Fruit fly (Drosophila melanogaster) whole organism, embryonic: ENCODE results near the gene CG10834.
A peak's percentile ranks its signal among the peaks of the same experiment; 100 is the strongest.

Experiments used
- Abd-B ChIP-seq: fragments of 200-800 bp; sonication (Bioruptor generic); optimal IDR thresholded peaks from 2 replicates; lab custom pipeline; 2018; ENCODE audit warnings: missing biosample characterization, mild to moderate bottlenecking, missing genetic modification characterization, moderate library complexity
- BEAF-32 ChIP-seq: fragments of 200-800 bp; sonication (Bioruptor generic); optimal IDR thresholded peaks from 3 replicates; lab custom pipeline; 2017; ENCODE audit warnings: missing biosample characterization, missing genetic modification characterization, mild to moderate bottlenecking, moderate library complexity, missing genetic modification reagents
- Bdp1 ChIP-seq: fragments of 200-800 bp; sonication (Bioruptor generic); optimal IDR thresholded peaks from 3 replicates; lab custom pipeline; 2016; ENCODE audit warnings: missing biosample characterization, missing genetic modification characterization
- CG10209 ChIP-seq: fragments of 200-800 bp; sonication (Bioruptor generic); optimal IDR thresholded peaks from 3 replicates; lab custom pipeline; 2017; ENCODE audit warnings: missing biosample characterization, mild to moderate bottlenecking, missing genetic modification characterization, missing genetic modification reagents
- CG11247 ChIP-seq: fragments of 200-800 bp; sonication (Bioruptor generic); IDR thresholded peaks from 2 replicates; pipeline ENCODE4 v1.3.6; 2022; ENCODE audit warnings: missing biosample characterization, missing genetic modification characterization
- CG11723 ChIP-seq: fragments of 200-800 bp; sonication (Bioruptor generic); optimal IDR thresholded peaks from 2 replicates; lab custom pipeline; 2017; ENCODE audit warnings: missing biosample characterization, mild to moderate bottlenecking, missing genetic modification characterization
- CG14441 ChIP-seq: fragments of 200-800 bp; sonication (Bioruptor generic); IDR thresholded peaks from 2 replicates; pipeline ENCODE4 v1.3.6; 2022; ENCODE audit warnings: missing biosample characterization, missing genetic modification characterization
- CG14860 ChIP-seq: fragments of 200-800 bp; sonication (Bioruptor generic); IDR thresholded peaks from 3 replicates; pipeline ENCODE4 v1.3.6; 2022; ENCODE audit warnings: missing biosample characterization, missing genetic modification characterization; ENCODE audit not compliant: partially characterized antibody
- CG14965 ChIP-seq: fragments of 200-800 bp; sonication (Bioruptor generic); optimal IDR thresholded peaks from 2 replicates; lab custom pipeline; 2016; ENCODE audit warnings: missing biosample characterization, missing genetic modification characterization, borderline replicate concordance
- CG15601 ChIP-seq: fragments of 200-800 bp; sonication (Bioruptor generic); optimal IDR thresholded peaks from 3 replicates; lab custom pipeline; 2019; ENCODE audit warnings: missing biosample characterization, mild to moderate bottlenecking, missing genetic modification characterization, moderate library complexity
- CG1603 ChIP-seq: fragments of 200-800 bp; sonication (Bioruptor generic); optimal IDR thresholded peaks from 2 replicates; lab custom pipeline; 2019; ENCODE audit warnings: missing biosample characterization, mild to moderate bottlenecking, missing genetic modification characterization, moderate library complexity
- CG16813 ChIP-seq: fragments of 200-800 bp; sonication (Bioruptor generic); IDR thresholded peaks from 3 replicates; pipeline ENCODE4 v1.3.6; 2022; ENCODE audit warnings: missing biosample characterization, missing genetic modification characterization; ENCODE audit not compliant: partially characterized antibody
- CG17802 ChIP-seq: fragments of 200-800 bp; sonication (Bioruptor generic); optimal IDR thresholded peaks from 2 replicates; lab custom pipeline; 2018; ENCODE audit warnings: missing biosample characterization, mild to moderate bottlenecking, missing genetic modification characterization, moderate library complexity
- CG2116 ChIP-seq: fragments of 200-800 bp; sonication (Bioruptor generic); optimal IDR thresholded peaks from 3 replicates; lab custom pipeline; 2018; ENCODE audit warnings: missing biosample characterization, mild to moderate bottlenecking, missing genetic modification characterization
- CG30020 ChIP-seq: fragments of 200-800 bp; optimal IDR thresholded peaks from 2 replicates; lab custom pipeline; 2019; ENCODE audit warnings: missing biosample characterization, mild to moderate bottlenecking, missing genetic modification characterization, moderate library complexity
- CG31365 ChIP-seq: fragments of 200-800 bp; sonication (Bioruptor generic); optimal IDR thresholded peaks from 2 replicates; lab custom pipeline; 2018; ENCODE audit warnings: missing biosample characterization, mild to moderate bottlenecking, missing genetic modification characterization
- CG34224 ChIP-seq: fragments of 200-800 bp; sonication (Bioruptor generic); IDR thresholded peaks from 3 replicates; pipeline ENCODE4 v1.3.6; 2022; ENCODE audit warnings: missing biosample characterization, missing genetic modification characterization; ENCODE audit not compliant: partially characterized antibody
- CG42726 ChIP-seq: fragments of 200-800 bp; sonication (Bioruptor generic); IDR thresholded peaks from 2 replicates; pipeline ENCODE4 v1.3.6; 2022; ENCODE audit warnings: missing biosample characterization, missing genetic modification characterization; ENCODE audit not compliant: partially characterized antibody
- CG8290 ChIP-seq, 3 experiments: fragments of 200-800 bp; sonication (Bioruptor generic); optimal IDR thresholded peaks; 2 replicates each; lab custom pipeline; 2016 to 2019; ENCODE audit warnings: missing biosample characterization in 3 of 3, missing genetic modification characterization in 3 of 3, mild to moderate bottlenecking in 2 of 3, moderate library complexity in 1 of 3
- CoRest ChIP-seq: fragments of 200-800 bp; sonication (Bioruptor generic); optimal IDR thresholded peaks from 3 replicates; lab custom pipeline; 2018; ENCODE audit warnings: missing biosample characterization, mild to moderate bottlenecking, missing genetic modification characterization, moderate library complexity
- Dad ChIP-seq: fragments of 200-800 bp; sonication (Bioruptor generic); optimal IDR thresholded peaks from 3 replicates; lab custom pipeline; 2016; ENCODE audit warnings: missing biosample characterization, missing genetic modification characterization
- Doc3 ChIP-seq: fragments of 200-800 bp; sonication (Bioruptor generic); IDR thresholded peaks from 3 replicates; pipeline ENCODE4 v1.3.6; 2022; ENCODE audit warnings: missing biosample characterization, missing genetic modification characterization; ENCODE audit not compliant: partially characterized antibody
- Ets97D ChIP-seq: fragments of 200-800 bp; sonication (Bioruptor generic); optimal IDR thresholded peaks from 3 replicates; lab custom pipeline; 2016; ENCODE audit warnings: missing biosample characterization, missing genetic modification characterization
- HLH3B ChIP-seq: fragments of 200-800 bp; sonication (Bioruptor generic); IDR thresholded peaks from 2 replicates; pipeline ENCODE4 v1.3.6; 2022; ENCODE audit warnings: missing biosample characterization, missing genetic modification characterization
- Hsf ChIP-seq: fragments of 200-800 bp; sonication (Bioruptor generic); optimal IDR thresholded peaks from 3 replicates; lab custom pipeline; 2016; ENCODE audit warnings: missing biosample characterization, missing genetic modification characterization
- Jarid2 ChIP-seq: fragments of 200-800 bp; sonication (Bioruptor generic); optimal IDR thresholded peaks from 3 replicates; lab custom pipeline; 2017; ENCODE audit warnings: mild to moderate bottlenecking, missing biosample characterization, missing genetic modification reagents, missing genetic modification characterization
- MTF-1 ChIP-seq: fragments of 200-800 bp; sonication (Bioruptor generic); optimal IDR thresholded peaks from 2 replicates; lab custom pipeline; 2018; ENCODE audit warnings: missing biosample characterization, mild to moderate bottlenecking, missing genetic modification characterization, borderline replicate concordance
- Mrtf ChIP-seq: fragments of 200-800 bp; sonication (Bioruptor generic); IDR thresholded peaks from 3 replicates; pipeline ENCODE4 v1.3.6; 2022; ENCODE audit warnings: missing biosample characterization, missing genetic modification characterization
- NFAT ChIP-seq: fragments of 200-800 bp; sonication (Bioruptor generic); IDR thresholded peaks from 2 replicates; pipeline ENCODE4 v1.3.6; 2022; ENCODE audit warnings: missing biosample characterization, missing genetic modification characterization
- Neu2 ChIP-seq: fragments of 200-800 bp; sonication (Bioruptor generic); optimal IDR thresholded peaks from 3 replicates; lab custom pipeline; 2016; ENCODE audit warnings: missing biosample characterization, missing genetic modification characterization, borderline replicate concordance
- Scr ChIP-seq: fragments of 200-800 bp; sonication (Bioruptor generic); IDR thresholded peaks from 2 replicates; pipeline ENCODE4 v1.3.6; 2022; ENCODE audit warnings: missing biosample characterization, missing genetic modification characterization; ENCODE audit not compliant: partially characterized antibody
- Sry-δ ChIP-seq: fragments of 200-800 bp; sonication (Bioruptor generic); optimal IDR thresholded peaks from 2 replicates; lab custom pipeline; 2016; ENCODE audit warnings: missing biosample characterization, missing genetic modification characterization
- amos ChIP-seq: fragments of 200-800 bp; sonication (Bioruptor generic); IDR thresholded peaks from 2 replicates; pipeline ENCODE4 v1.3.6; 2022; ENCODE audit warnings: missing biosample characterization, missing genetic modification characterization; ENCODE audit not compliant: partially characterized antibody
- bbx ChIP-seq: fragments of 200-800 bp; sonication (Bioruptor generic); IDR thresholded peaks from 2 replicates; pipeline ENCODE4 v1.3.6; 2022; ENCODE audit warnings: missing biosample characterization, missing genetic modification characterization; ENCODE audit not compliant: partially characterized antibody
- chif ChIP-seq, 2 experiments: fragments of 200-800 bp; sonication (Bioruptor generic); optimal IDR thresholded peaks; 3 replicates each; lab custom pipeline; 2016; ENCODE audit warnings: missing biosample characterization in 2 of 2, missing genetic modification characterization in 2 of 2
- chinmo ChIP-seq: fragments of 200-800 bp; sonication (Bioruptor generic); IDR thresholded peaks from 4 replicates; pipeline ENCODE4 v1.3.6; 2022; ENCODE audit warnings: missing biosample characterization, missing genetic modification characterization; ENCODE audit not compliant: partially characterized antibody
- eve ChIP-seq, 2 experiments: fragments of >200 bp; optimal IDR thresholded peaks; 2 replicates each; lab custom pipeline; 2017; ENCODE audit warnings: missing biosample characterization in 2 of 2, missing genetic modification characterization in 2 of 2
- gem ChIP-seq: fragments of 200-800 bp; sonication (Bioruptor generic); optimal IDR thresholded peaks from 2 replicates; lab custom pipeline; 2019; ENCODE audit warnings: missing biosample characterization, mild to moderate bottlenecking, missing genetic modification characterization, moderate library complexity
- hbn ChIP-seq: fragments of 200-800 bp; sonication (Bioruptor generic); IDR thresholded peaks from 2 replicates; pipeline ENCODE4 v1.3.6; 2022; ENCODE audit warnings: missing biosample characterization, missing genetic modification characterization; ENCODE audit not compliant: partially characterized antibody
- lov ChIP-seq, 2 experiments: fragments of 200-800 bp in 1 of 2; fragments of >200 bp in 1 of 2; sonication (Bioruptor generic) in 1 of 2; IDR thresholded peaks in 1 of 2; optimal IDR thresholded peaks in 1 of 2; 2 replicates in 1 of 2; 3 replicates in 1 of 2; pipeline versions ENCODE4 v1.3.6 to Lab custom; 2017 to 2022; ENCODE audit warnings: missing biosample characterization in 1 of 2, missing genetic modification characterization in 1 of 2
- nerfin-2 ChIP-seq: fragments of 200-800 bp; sonication (Bioruptor generic); IDR thresholded peaks from 2 replicates; pipeline ENCODE4 v1.3.6; 2022; ENCODE audit warnings: missing biosample characterization, missing genetic modification characterization; ENCODE audit not compliant: partially characterized antibody
- otp ChIP-seq: fragments of 200-800 bp; sonication (Bioruptor generic); IDR thresholded peaks from 3 replicates; pipeline ENCODE4, ENCODE4 v1.3.6; 2022; ENCODE audit warnings: missing biosample characterization, missing genetic modification characterization
- pzg ChIP-seq: fragments of 200-800 bp; sonication (Bioruptor generic); optimal IDR thresholded peaks from 3 replicates; lab custom pipeline; 2018; ENCODE audit warnings: missing biosample characterization, mild to moderate bottlenecking, missing genetic modification characterization, moderate library complexity
- row ChIP-seq: fragments of 200-800 bp; sonication (Bioruptor generic); IDR thresholded peaks from 3 replicates; pipeline ENCODE4 v1.3.6; 2022; ENCODE audit warnings: missing biosample characterization, missing genetic modification characterization
- seq ChIP-seq: fragments of 200-800 bp; sonication (Bioruptor generic); IDR thresholded peaks from 2 replicates; pipeline ENCODE4 v1.3.6; 2022; ENCODE audit warnings: missing biosample characterization, missing genetic modification characterization
- trem ChIP-seq: fragments of 200-800 bp; optimal IDR thresholded peaks from 3 replicates; lab custom pipeline; 2019; ENCODE audit warnings: missing biosample characterization, mild to moderate bottlenecking, missing genetic modification characterization, moderate library complexity

CG10834 gene

DNA sequence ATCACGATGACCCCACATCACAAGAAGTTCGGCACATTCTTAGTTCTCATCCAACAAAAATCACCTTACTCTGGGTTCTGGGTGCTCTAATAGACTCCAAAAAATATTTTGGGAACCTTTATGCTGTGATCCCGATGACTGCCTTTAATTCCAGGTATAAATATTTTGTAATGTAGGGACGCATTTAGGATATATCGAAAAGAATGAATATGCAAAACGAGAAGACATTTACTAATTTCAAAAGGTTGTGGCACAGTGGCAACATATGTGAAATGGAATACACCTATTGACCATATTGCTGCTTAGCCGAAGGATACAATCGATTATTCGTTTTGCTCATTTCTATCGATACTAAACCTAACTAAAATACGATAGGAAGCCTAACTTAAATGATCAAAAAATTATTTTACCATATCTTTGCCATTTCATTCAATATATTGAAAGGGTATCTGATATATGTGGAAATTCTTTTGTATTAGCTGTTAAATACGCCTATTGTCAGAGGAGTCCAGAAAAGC lies 13.8 kb upstream of the CG10834 start, which contains the start of gene CG3651:
TSS of gene CG3651 (plus strand) at position 468 of the 518 bp plus-strand sequence.
- TF ChIP-seq CG16813 (peak; percentile 66; the same call in 2 of the 3 replicates), CG14860 (GFP tag; lab: Robert Waterston, UW) (peak; percentile 21; the same call in 1 of the 3 replicates), nerfin-2 (0 out of 2 replicates have a peak, but pooled peaks have one; percentile 29), Mrtf (GFP tag; lab: Robert Waterston, UW) (no peak), Ets97D (GFP tag; lab: Kevin White, UChicago) (peak; percentile 32), BEAF-32 (GFP tag; lab: Kevin White, UChicago) (peak; percentile 63), CG14441 (GFP tag; lab: Robert Waterston, UW) (no peak), amos (GFP tag; lab: Robert Waterston, UW) (peak; percentile 68), CG2116 (GFP tag; lab: Kevin White, UChicago) (peak; percentile 92), Bdp1 (no peak), Neu2 (GFP tag; lab: Kevin White, UChicago) (peak; percentile 17), otp (GFP tag; lab: Robert Waterston, UW) (no peak), pzg (GFP tag; lab: Kevin White, UChicago) (peak; percentile 10), trem (peak; percentile 5), chif (GFP tag; optimal IDR thresholded peaks at IDR 0.05; lab: Kevin White, UChicago) (no peak), CG42726 (no peak), CG34224 (GFP tag; lab: Robert Waterston, UW) (peak; percentile 47; the same call in 1 of the 3 replicates), gem (tag; lab: Kevin White, UChicago) (peak; percentile 15), CG11247 (GFP tag; lab: Robert Waterston, UW) (no peak), row (GFP tag; lab: Robert Waterston, UW) (peak; percentile 69; the same call in 2 of the 3 replicates), Doc3 (0 out of 3 replicates have a peak, but pooled peaks have one; percentile 36), CG17802 (peak; percentile 69), NFAT (no peak), hbn (GFP tag; lab: Robert Waterston, UW) (peak; percentile 36), Dad (GFP tag; lab: Kevin White, UChicago) (no peak), Abd-B (no peak), Hsf (GFP tag; lab: Kevin White, UChicago) (peak; percentile 13), HLH3B (no peak), chinmo (GFP tag; lab: Robert Waterston, UW) (no peak), eve (GFP tag; optimal IDR thresholded peaks at IDR 0.05; lab: Kevin White, UChicago) (peak in 1 of 2 experiments; percentile 27), Scr (GFP tag; lab: Robert Waterston, UW) (peak; percentile 70), CG8290 (GFP tag; optimal IDR thresholded peaks at IDR 0.05; lab: Kevin White, UChicago) (peak; percentile 64), CG8290 (tag; optimal IDR thresholded peaks at IDR 0.05; lab: Kevin White, UChicago) (peak; percentile 33 to 34), CG14965 (GFP tag; lab: Kevin White, UChicago) (no peak), Jarid2 (GFP tag; lab: Kevin White, UChicago) (no peak), CG1603 (tag; lab: Kevin White, UChicago) (peak; percentile 80), Sry-δ (GFP tag; lab: Kevin White, UChicago) (peak; percentile 62), MTF-1 (GFP tag; lab: Kevin White, UChicago) (no peak), CoRest (no peak), bbx (GFP tag; lab: Robert Waterston, UW) (peak; percentile 10; the same call in 1 of the 2 replicates), CG15601 (tag; lab: Kevin White, UChicago) (no peak), CG11723 (peak; percentile 37), CG31365 (no peak), seq (GFP tag; lab: Robert Waterston, UW) (no peak), CG10209 (no peak), lov (optimal IDR thresholded peaks at IDR 0.05; lab: Kevin White, UChicago) (no peak), lov (GFP tag; IDR thresholded peaks at IDR 0.05; lab: Robert Waterston, UW) (no peak), CG30020 (tag; lab: Kevin White, UChicago) (peak; percentile 79)
